Fruit fly (Drosophila melanogaster) whole organism, adult: ENCODE results near the gene CG6785.

Experiments used
- CG11617 ChIP-seq: fragments of 200-800 bp; sonication (Bioruptor generic); optimal IDR thresholded peaks from 2 replicates; lab custom pipeline; 2017; ENCODE audit warnings: mild to moderate bottlenecking, missing biosample characterization, missing genetic modification reagents, missing genetic modification characterization
- CG12768 ChIP-seq: fragments of 200-800 bp; sonication (Bioruptor generic); optimal IDR thresholded peaks from 2 replicates; lab custom pipeline; 2017; ENCODE audit warnings: missing biosample characterization, missing genetic modification characterization, mild to moderate bottlenecking, moderate library complexity, missing genetic modification reagents
- CG14711 ChIP-seq: fragments of 200-800 bp; sonication (Bioruptor generic); optimal IDR thresholded peaks from 2 replicates; lab custom pipeline; 2018; ENCODE audit warnings: missing biosample characterization, mild to moderate bottlenecking, missing genetic modification characterization, moderate library complexity
- CG5204 ChIP-seq: fragments of 200-800 bp; sonication (Bioruptor generic); optimal IDR thresholded peaks from 2 replicates; lab custom pipeline; 2016; ENCODE audit warnings: missing biosample characterization, missing genetic modification characterization
- CG7045 ChIP-seq: fragments of 200-800 bp; sonication (Bioruptor generic); optimal IDR thresholded peaks from 2 replicates; lab custom pipeline; 2017; ENCODE audit warnings: missing biosample characterization, mild to moderate bottlenecking, missing genetic modification characterization
- CG7101 ChIP-seq: fragments of 200-800 bp; sonication (Bioruptor generic); optimal IDR thresholded peaks from 2 replicates; lab custom pipeline; 2018; ENCODE audit warnings: missing biosample characterization, mild to moderate bottlenecking, missing genetic modification characterization, moderate library complexity
- Crg-1 ChIP-seq: fragments of 200-800 bp; sonication (Bioruptor generic); optimal IDR thresholded peaks from 2 replicates; lab custom pipeline; 2016; ENCODE audit warnings: missing biosample characterization, missing genetic modification characterization
- Hr96 ChIP-seq: fragments of 200-800 bp; sonication (Bioruptor generic); optimal IDR thresholded peaks from 2 replicates; lab custom pipeline; 2016; ENCODE audit warnings: missing biosample characterization, missing genetic modification characterization
- Mnt ChIP-seq: fragments of 200-800 bp; sonication (Bioruptor generic); optimal IDR thresholded peaks from 2 replicates; lab custom pipeline; 2016; ENCODE audit warnings: missing biosample characterization, mild to moderate bottlenecking, missing genetic modification characterization
- cic ChIP-seq: fragments of 200-800 bp; sonication (Bioruptor generic); optimal IDR thresholded peaks from 2 replicates; lab custom pipeline; 2017; ENCODE audit warnings: missing biosample characterization, mild to moderate bottlenecking, missing genetic modification characterization, moderate library complexity
- kay ChIP-seq: fragments of 200-800 bp; sonication (Bioruptor generic); peaks from one replicate; lab custom pipeline; 2016; ENCODE audit warnings: missing biosample characterization, missing genetic modification characterization, borderline replicate concordance
- ovo ChIP-seq: fragments of 200-800 bp; sonication (Bioruptor generic); optimal IDR thresholded peaks from 2 replicates; lab custom pipeline; 2016; ENCODE audit warnings: missing biosample characterization, missing genetic modification characterization
- tj ChIP-seq: fragments of 200-800 bp; sonication (Bioruptor generic); optimal IDR thresholded peaks from 3 replicates; lab custom pipeline; 2017; ENCODE audit warnings: missing biosample characterization, mild to moderate bottlenecking, missing genetic modification characterization, moderate library complexity
- toe ChIP-seq: fragments of 200-800 bp; sonication (Bioruptor generic); optimal IDR thresholded peaks from 2 replicates; lab custom pipeline; 2016; ENCODE audit warnings: missing biosample characterization, missing genetic modification characterization

- no peak for TF ChIP-seq CG11617 (GFP tag; lab: Kevin White, UChicago)
- no peak for TF ChIP-seq CG7101
- TF ChIP-seq CG14711 (tag; lab: Kevin White, UChicago), result no peak
- TF ChIP-seq ovo (GFP tag; lab: Kevin White, UChicago), result no peak
- TF ChIP-seq CG5204 (GFP tag; lab: Kevin White, UChicago), result no peak
- no peak for TF ChIP-seq CG12768 (GFP tag; lab: Kevin White, UChicago)
- no peak for TF ChIP-seq tj (GFP tag; lab: Kevin White, UChicago)
- TF ChIP-seq Mnt (GFP tag; lab: Kevin White, UChicago), result no peak
- no peak for TF ChIP-seq Crg-1 (GFP tag; lab: Kevin White, UChicago)
- TF ChIP-seq CG7045 (GFP tag; lab: Kevin White, UChicago), result no peak
- no peak for TF ChIP-seq Hr96
- TF ChIP-seq kay (GFP tag; lab: Kevin White, UChicago), result no peak
- TF ChIP-seq cic (GFP tag; lab: Kevin White, UChicago), result peak; percentile 4
- TF ChIP-seq toe, result no peak
Observed at dm6 chr2L:12030552-12031131, 14.4 kb downstream of the CG6785 start.
